Fruit fly (Drosophila melanogaster): ENCODE results near the gene CG8891.

- TF ChIP-seq psq (GFP tag; optimal IDR thresholded peaks at IDR 0.05) = no peak
- TF ChIP-seq sv (GFP tag; optimal IDR thresholded peaks at IDR 0.05) = no peak
- TF ChIP-seq Hr78 (GFP tag; optimal IDR thresholded peaks at IDR 0.05) = no peak
- no peak for TF ChIP-seq br (GFP tag; optimal IDR thresholded peaks at IDR 0.05)
- no peak for TF ChIP-seq Hnf4 (GFP tag; optimal IDR thresholded peaks at IDR 0.05)
Observed at dm6 chr2L:4968767-4969166, 10.4 kb downstream of the CG8891 start, which contains the start of the genes Scox and Polr1C.
